Fruit fly (Drosophila melanogaster): ENCODE measurements around the gene CG2004.

- TF ChIP-seq Ets21C (GFP tag; optimal IDR thresholded peaks at IDR 0.05) (no peak), CG6792 (GFP tag; optimal IDR thresholded peaks at IDR 0.05) (no peak), ss (GFP tag; optimal IDR thresholded peaks at IDR 0.05) (no peak), CG10631 (GFP tag; optimal IDR thresholded peaks at IDR 0.05) (no peak), lz (GFP tag; optimal IDR thresholded peaks at IDR 0.05) (no peak), CG7368 (GFP tag; optimal IDR thresholded peaks at IDR 0.05) (no peak), CG11294 (GFP tag; IDR thresholded peaks at IDR 0.05) (no peak), salr (GFP tag; optimal IDR thresholded peaks at IDR 0.05) (no peak)
Measured at dm6 chrX:8667070-8667469, 47.7 kb downstream of the CG2004 start.

Measured in whole organism, prepupa.